Worm (Caenorhabditis elegans) whole organism, late embryonic: ENCODE results near the gene C14A6.13.

Source experiments
- C08G9.2 ChIP-seq: sonication (generic microtip); optimal IDR thresholded peaks from 2 replicates; lab custom pipeline; 2016; ENCODE audit warnings: mild to moderate bottlenecking, missing genetic modification characterization, moderate library complexity, missing compliant biosample characterization
- C38D4.7 ChIP-seq: fragments of 200-800 bp; sonication (Bioruptor generic); optimal IDR thresholded peaks from 2 replicates; lab custom pipeline; 2018; ENCODE audit warnings: mild to moderate bottlenecking, missing genetic modification characterization, moderate library complexity, missing compliant biosample characterization
- F13H6.1 ChIP-seq: sonication (generic microtip); optimal IDR thresholded peaks from 2 replicates; lab custom pipeline; 2016; ENCODE audit warnings: missing genetic modification characterization, missing compliant biosample characterization
- ama-1 ChIP-seq: fragments of 150-350 bp; optimal IDR thresholded peaks from 2 replicates; lab custom pipeline; 2014
- ceh-14 ChIP-seq: sonication (generic microtip); optimal IDR thresholded peaks from 2 replicates; lab custom pipeline; 2016; ENCODE audit warnings: missing genotype, missing genetic modification characterization, missing compliant biosample characterization
- ceh-18 ChIP-seq: sonication (generic microtip); optimal IDR thresholded peaks from 2 replicates; lab custom pipeline; 2016; ENCODE audit warnings: missing genetic modification characterization, missing compliant biosample characterization
- ceh-19 ChIP-seq: fragments of 200-800 bp; sonication (Bioruptor generic); optimal IDR thresholded peaks from 2 replicates; lab custom pipeline; 2018; ENCODE audit warnings: mild to moderate bottlenecking, missing genetic modification characterization, missing compliant biosample characterization
- ceh-22 ChIP-seq: sonication (generic microtip); optimal IDR thresholded peaks from 2 replicates; lab custom pipeline; 2017; ENCODE audit warnings: missing biosample characterization, missing genetic modification characterization
- ceh-24 ChIP-seq: sonication (generic microtip); optimal IDR thresholded peaks from 2 replicates; lab custom pipeline; 2016; ENCODE audit warnings: mild to moderate bottlenecking, missing genetic modification characterization, missing compliant biosample characterization
- ceh-31 ChIP-seq: sonication (generic microtip); optimal IDR thresholded peaks from 2 replicates; lab custom pipeline; 2016; ENCODE audit warnings: missing genetic modification characterization, missing compliant biosample characterization
- ceh-34 ChIP-seq: sonication (generic microtip); optimal IDR thresholded peaks from 2 replicates; lab custom pipeline; 2016; ENCODE audit warnings: mild to moderate bottlenecking, missing genetic modification characterization, missing compliant biosample characterization
- ceh-48 ChIP-seq: sonication (generic microtip); optimal IDR thresholded peaks from 2 replicates; lab custom pipeline; 2016; ENCODE audit warnings: missing genetic modification characterization, inconsistent platforms, missing compliant biosample characterization
- che-1 ChIP-seq: sonication (generic microtip); optimal IDR thresholded peaks from 2 replicates; lab custom pipeline; 2016; ENCODE audit warnings: mild to moderate bottlenecking, missing genetic modification characterization, missing compliant biosample characterization
- ets-4 ChIP-seq: sonication (generic microtip); optimal IDR thresholded peaks from 2 replicates; lab custom pipeline; 2016; ENCODE audit warnings: missing genetic modification characterization, missing compliant biosample characterization
- eyg-1 ChIP-seq: sonication (generic microtip); optimal IDR thresholded peaks from 2 replicates; lab custom pipeline; 2016; ENCODE audit warnings: missing genotype, missing genetic modification characterization, missing compliant biosample characterization
- fkh-6 ChIP-seq: sonication (generic microtip); optimal IDR thresholded peaks from 2 replicates; lab custom pipeline; 2016; ENCODE audit warnings: missing genetic modification characterization, missing compliant biosample characterization
- gmeb-2 ChIP-seq: sonication (generic microtip); optimal IDR thresholded peaks from 2 replicates; lab custom pipeline; 2016; ENCODE audit warnings: missing genetic modification characterization, inconsistent platforms, missing compliant biosample characterization
- hlh-8 ChIP-seq: sonication (generic microtip); optimal IDR thresholded peaks from 2 replicates; lab custom pipeline; 2016; ENCODE audit warnings: missing genotype, missing genetic modification characterization, missing compliant biosample characterization
- lim-6 ChIP-seq: sonication (generic microtip); optimal IDR thresholded peaks from 2 replicates; lab custom pipeline; 2016; ENCODE audit warnings: missing genetic modification characterization, missing compliant biosample characterization
- lin-11 ChIP-seq: fragments of 200-800 bp; sonication (Bioruptor generic); optimal IDR thresholded peaks from 2 replicates; lab custom pipeline; 2018; ENCODE audit warnings: mild to moderate bottlenecking, missing genetic modification characterization, missing compliant biosample characterization
- madf-2 ChIP-seq: sonication (generic microtip); optimal IDR thresholded peaks from 2 replicates; lab custom pipeline; 2017; ENCODE audit warnings: missing genetic modification characterization, missing compliant biosample characterization
- mec-3 ChIP-seq: sonication (generic microtip); optimal IDR thresholded peaks from 2 replicates; lab custom pipeline; 2016; ENCODE audit warnings: borderline replicate concordance, missing genetic modification characterization, missing compliant biosample characterization
- nfya-1 ChIP-seq: sonication (generic microtip); optimal IDR thresholded peaks from 2 replicates; lab custom pipeline; 2017; ENCODE audit warnings: missing genetic modification characterization, mild to moderate bottlenecking, missing compliant biosample characterization, antibody characterized with exemption, moderate library complexity
- nhr-11 ChIP-seq: fragments of 150-350 bp; optimal IDR thresholded peaks from 2 replicates; lab custom pipeline; 2014; ENCODE audit warnings: missing biosample characterization, missing genetic modification characterization
- nhr-232 ChIP-seq: sonication (generic microtip); optimal IDR thresholded peaks from 2 replicates; lab custom pipeline; 2016; ENCODE audit warnings: missing genetic modification characterization, missing compliant biosample characterization
- npax-4 ChIP-seq: sonication (generic microtip); optimal IDR thresholded peaks from 2 replicates; lab custom pipeline; 2016; ENCODE audit warnings: missing genetic modification characterization, missing compliant biosample characterization
- pat-9 ChIP-seq: fragments of 200-800 bp; sonication (Bioruptor generic); optimal IDR thresholded peaks from 2 replicates; lab custom pipeline; 2018; ENCODE audit warnings: mild to moderate bottlenecking, missing genetic modification characterization, moderate library complexity, missing compliant biosample characterization
- pax-1 ChIP-seq: fragments of 150-350 bp; optimal IDR thresholded peaks from 2 replicates; lab custom pipeline; 2014; ENCODE audit warnings: missing biosample characterization, missing genetic modification characterization
- pha-4 ChIP-seq: fragments of 150-350 bp; optimal IDR thresholded peaks from 2 replicates; lab custom pipeline; 2018; ENCODE audit warnings: missing biosample characterization, missing genetic modification reagents, missing genetic modification characterization
- pros-1 ChIP-seq: fragments of 150-350 bp; optimal IDR thresholded peaks from 2 replicates; lab custom pipeline; 2014; ENCODE audit warnings: missing biosample characterization, missing genetic modification reagents, missing genetic modification characterization
- sox-4 ChIP-seq: sonication (generic microtip); optimal IDR thresholded peaks from 2 replicates; lab custom pipeline; 2017; ENCODE audit warnings: mild to moderate bottlenecking, missing genetic modification characterization, inconsistent platforms, missing compliant biosample characterization
- syd-9 ChIP-seq: sonication (generic microtip); optimal IDR thresholded peaks from 2 replicates; lab custom pipeline; 2016; ENCODE audit warnings: mild to moderate bottlenecking, missing genetic modification characterization, moderate library complexity, missing compliant biosample characterization
- tbx-2 ChIP-seq: sonication (generic microtip); optimal IDR thresholded peaks from 2 replicates; lab custom pipeline; 2016; ENCODE audit warnings: missing genetic modification characterization, missing compliant biosample characterization
- tbx-7 ChIP-seq: sonication (generic microtip); optimal IDR thresholded peaks from 2 replicates; lab custom pipeline; 2016; ENCODE audit warnings: missing genotype, missing genetic modification characterization, missing compliant biosample characterization
- unc-3 ChIP-seq, 2 experiments: fragments of 200-800 bp in 1 of 2; sonication (Bioruptor generic) in 1 of 2; sonication (generic microtip) in 1 of 2; conservative IDR thresholded peaks in 1 of 2; optimal IDR thresholded peaks in 1 of 2; 2 replicates each; pipeline versions ENCODE4 v1.3.6 to Lab custom; 2016 to 2022; ENCODE audit warnings: missing compliant biosample characterization in 2 of 2, missing genetic modification characterization in 2 of 2, missing genetic modification reagents in 1 of 2
- unc-55 ChIP-seq: sonication (generic microtip); optimal IDR thresholded peaks from 2 replicates; lab custom pipeline; 2017; ENCODE audit warnings: missing biosample characterization, missing genetic modification reagents, missing genetic modification characterization
- zip-5 ChIP-seq: sonication (generic microtip); optimal IDR thresholded peaks from 2 replicates; lab custom pipeline; 2016; ENCODE audit warnings: missing genetic modification characterization, missing compliant biosample characterization

The C14A6.13 gene

DNA sequence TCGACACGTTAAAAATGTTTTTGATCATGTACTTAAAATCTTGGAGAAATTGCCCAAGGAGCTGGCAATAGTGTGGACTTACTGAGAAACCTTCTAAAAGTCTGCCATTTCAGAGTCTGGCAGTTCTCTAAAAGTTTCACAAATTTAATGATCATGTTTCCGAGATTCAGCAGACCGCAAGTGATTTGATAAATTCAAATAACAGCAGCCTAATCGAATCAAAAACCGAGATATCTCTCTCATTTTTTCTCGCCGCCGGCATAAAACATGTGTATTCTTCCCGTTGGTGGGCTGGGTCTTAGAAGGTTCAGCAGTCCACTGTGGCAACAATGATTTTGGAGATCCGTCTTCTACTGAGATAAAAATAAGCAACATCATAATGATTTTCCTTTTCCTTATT is 28.1 kb upstream of the C14A6.13 start, which contains the start of gene clec-246:
Gene clec-246, plus strand, starts transcription at position 301 of the 400 bp plus-strand sequence.
- TF ChIP-seq mec-3 (tag; lab: Kevin White, UChicago) (no peak), ceh-34 (tag; lab: Kevin White, UChicago) (no peak), ceh-31 (tag; lab: Kevin White, UChicago) (no peak), che-1 (tag; lab: Kevin White, UChicago) (no peak), madf-2 (tag; lab: Kevin White, UChicago) (no peak), syd-9 (tag; lab: Kevin White, UChicago) (no peak)

ce11 chrV:18188328-18188727 is 27.2 kb upstream of the C14A6.13 start, which contains the start of gene clec-245:
clec-245 (minus strand) TSS chrV:18188428.
- TF ChIP-seq ceh-22 (tag; lab: Kevin White, UChicago) (no peak), che-1 (tag; lab: Kevin White, UChicago) (no peak), sox-4 (tag; lab: Kevin White, UChicago) (no peak), tbx-2 (tag; lab: Kevin White, UChicago) (no peak), zip-5 (tag; lab: Kevin White, UChicago) (no peak)

- TF ChIP-seq npax-4 (tag; lab: Kevin White, UChicago) (no peak), F13H6.1 (tag; lab: Kevin White, UChicago) (no peak)
Observed at ce11 chrV:18184910-18185309, 23.8 kb upstream of the C14A6.13 start, which contains the start of gene C31G12.3. C31G12.3 (plus strand) TSS chrV:18185210.

ce11 chrV:18179663-18180062 is 18.5 kb upstream of the C14A6.13 start, which contains the start of gene C31G12.1:
C31G12.1 (plus strand) TSS chrV:18179963.
- TF ChIP-seq eyg-1 = no peak
- no peak for TF ChIP-seq unc-3 (GFP tag; conservative IDR thresholded peaks at IDR 0.05; lab: Robert Waterston, UW)
- TF ChIP-seq unc-3 (tag; optimal IDR thresholded peaks at IDR 0.05; lab: Kevin White, UChicago) = no peak
- TF ChIP-seq ceh-48 (tag; lab: Kevin White, UChicago) = no peak
- TF ChIP-seq ceh-14 = no peak
- no peak for TF ChIP-seq madf-2 (tag; lab: Kevin White, UChicago)
- no peak for TF ChIP-seq ama-1 (lab: Kevin White, UChicago)
- TF ChIP-seq pax-1 (tag; lab: Kevin White, UChicago) = no peak
- TF ChIP-seq C38D4.7 (GFP tag; lab: Kevin White, UChicago) = no peak
- TF ChIP-seq ceh-19 (GFP tag; lab: Kevin White, UChicago) = no peak
- TF ChIP-seq ceh-18 (tag; lab: Kevin White, UChicago) = no peak

ce11 chrV:18178659-18179058 is 17.5 kb upstream of the C14A6.13 start, which contains the start of gene C31G12.4:
C31G12.4 (minus strand) TSS chrV:18178759.
- no peak for TF ChIP-seq gmeb-2 (tag; lab: Kevin White, UChicago)
- TF ChIP-seq hlh-8 (tag; lab: Kevin White, UChicago) = no peak
- no peak for TF ChIP-seq fkh-6
- no peak for TF ChIP-seq tbx-7 (tag; lab: Kevin White, UChicago)
- TF ChIP-seq ceh-48 (tag; lab: Kevin White, UChicago) = no peak
- no peak for TF ChIP-seq ets-4 (tag; lab: Kevin White, UChicago)
- TF ChIP-seq nhr-232 = no peak
- no peak for TF ChIP-seq ceh-24 (tag; lab: Kevin White, UChicago)
- no peak for TF ChIP-seq C08G9.2 (tag; lab: Kevin White, UChicago)
- TF ChIP-seq C38D4.7 (GFP tag; lab: Kevin White, UChicago) = no peak
- TF ChIP-seq lim-6 (tag; lab: Kevin White, UChicago) = no peak
- no peak for TF ChIP-seq ceh-18 (tag; lab: Kevin White, UChicago)
- TF ChIP-seq pha-4 (tag; lab: Kevin White, UChicago) = no peak
- TF ChIP-seq nhr-11 (tag; lab: Kevin White, UChicago) = no peak
- TF ChIP-seq pat-9 = no peak
- TF ChIP-seq pros-1 (tag; lab: Kevin White, UChicago) = no peak
- TF ChIP-seq lin-11 (tag; lab: Kevin White, UChicago) = no peak
- TF ChIP-seq nfya-1 (tag; lab: Kevin White, UChicago) = no peak
- TF ChIP-seq unc-55 (GFP tag; lab: Kevin White, UChicago) = no peak
